Worm (Caenorhabditis elegans): ENCODE results near the gene set-8.

ce11 chrX:13469047-13469633 lies 22.6 kb downstream of the set-8 start, which contains the start of gene col-184:
- no peak for TF ChIP-seq dao-5 (tag; optimal IDR thresholded peaks at IDR 0.05)
- TF ChIP-seq him-1 (tag; optimal IDR thresholded peaks at IDR 0.05) = no peak

Measured in whole organism, L4/young adult.